Fruit fly (Drosophila melanogaster): ENCODE results near the gene Imp.
A peak's percentile ranks its signal among the peaks of the same experiment; 100 is the strongest.

Imp gene

DNA sequence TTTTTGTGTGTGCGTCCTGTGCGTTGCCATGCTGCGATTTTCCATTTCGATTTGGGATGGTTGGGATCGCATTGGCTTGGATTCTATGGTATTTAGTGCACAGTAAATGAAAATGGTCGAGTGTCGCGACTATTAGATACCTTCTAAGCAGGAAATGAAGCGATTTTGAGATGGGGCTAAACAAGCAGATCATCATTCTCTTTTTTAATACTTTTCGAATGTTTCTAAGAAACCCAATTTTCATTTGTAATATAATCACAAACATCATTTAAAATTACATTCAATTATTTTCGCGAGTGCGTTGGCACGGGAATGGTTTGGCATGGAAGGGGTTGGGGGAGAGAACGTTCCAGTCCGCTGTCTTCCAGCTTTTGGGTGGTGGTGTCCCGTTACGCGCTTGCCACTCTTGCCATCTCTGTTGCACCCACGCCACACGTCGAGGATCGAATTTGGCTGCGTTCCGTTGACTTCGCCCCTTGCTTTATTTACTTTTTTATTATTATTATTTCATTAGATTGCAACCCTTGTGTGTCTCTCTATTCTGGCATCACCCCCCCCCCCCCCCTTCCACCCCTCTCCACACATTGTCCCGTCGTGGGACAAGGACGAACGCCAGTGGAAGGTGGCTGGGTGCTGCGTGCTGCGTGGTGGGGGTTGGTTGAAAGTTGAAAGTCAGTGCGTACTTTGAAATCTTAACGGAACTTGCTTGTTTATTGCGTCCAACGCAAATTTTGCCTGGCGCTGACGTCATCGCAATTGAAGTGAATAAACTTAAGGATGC, 1.5 kb upstream of the Imp start (continued):
- no peak for TF ChIP-seq CG12659 (GFP tag; optimal IDR thresholded peaks at IDR 0.05)
- TF ChIP-seq shn (GFP tag; optimal IDR thresholded peaks at IDR 0.05), result no peak
- no peak for TF ChIP-seq CG18476 (GFP tag; optimal IDR thresholded peaks at IDR 0.05)
- peak; percentile 46 for TF ChIP-seq Xbp1 (GFP tag; optimal IDR thresholded peaks at IDR 0.05)
- no peak for TF ChIP-seq CG2202 (tag; optimal IDR thresholded peaks at IDR 0.05)
- no peak for TF ChIP-seq CG15011 (GFP tag; optimal IDR thresholded peaks at IDR 0.05)
- no peak for TF ChIP-seq CTCF (GFP tag; optimal IDR thresholded peaks at IDR 0.05)
- no peak for TF ChIP-seq Jarid2 (GFP tag; optimal IDR thresholded peaks at IDR 0.05)
- no peak for TF ChIP-seq CG3726 (GFP tag; IDR thresholded peaks at IDR 0.05)
- TF ChIP-seq CG9797 (GFP tag; optimal IDR thresholded peaks at IDR 0.05), result no peak
- TF ChIP-seq CG13624 (GFP tag; optimal IDR thresholded peaks at IDR 0.05), result peak; percentile 31
- no peak for TF ChIP-seq Bteb2 (GFP tag; optimal IDR thresholded peaks at IDR 0.05)
- no peak for TF ChIP-seq Doc3 (GFP tag; IDR thresholded peaks at IDR 0.05; ENCODE audit: partially characterized antibody)
- no peak for TF ChIP-seq crp (GFP tag; optimal IDR thresholded peaks at IDR 0.05)
- no peak for TF ChIP-seq CG18011 (GFP tag; optimal IDR thresholded peaks at IDR 0.05)
- no peak for TF ChIP-seq CG12942 (GFP tag; optimal IDR thresholded peaks at IDR 0.05)
- no peak for TF ChIP-seq GATAe (GFP tag; conservative IDR thresholded peaks at IDR 0.05)
- no peak for TF ChIP-seq CG2116 (GFP tag; optimal IDR thresholded peaks at IDR 0.05)
- TF ChIP-seq CG12769 (tag; optimal IDR thresholded peaks at IDR 0.05), result peak; percentile 3
- TF ChIP-seq CG1233 (GFP tag; optimal IDR thresholded peaks at IDR 0.05), result peak; percentile 5
- TF ChIP-seq CG18619 (GFP tag; optimal IDR thresholded peaks at IDR 0.05), result peak; percentile 39
- no peak for TF ChIP-seq sd (tag; optimal IDR thresholded peaks at IDR 0.05)
- TF ChIP-seq dysf (GFP tag; IDR thresholded peaks at IDR 0.05), result no peak
- TF ChIP-seq nerfin-2 (GFP tag; IDR thresholded peaks at IDR 0.05; ENCODE audit: partially characterized antibody), result no peak
- no peak for TF ChIP-seq tio (GFP tag; optimal IDR thresholded peaks at IDR 0.05)
- TF ChIP-seq Oli (tag; optimal IDR thresholded peaks at IDR 0.05), result peak; percentile 56
- peak; percentile 33 for TF ChIP-seq ems (GFP tag; optimal IDR thresholded peaks at IDR 0.05)
- no peak for TF ChIP-seq gcm2 (GFP tag; optimal IDR thresholded peaks at IDR 0.05)
- no peak for TF ChIP-seq gfzf (GFP tag; optimal IDR thresholded peaks at IDR 0.05)
- TF ChIP-seq CG1792 (GFP tag; optimal IDR thresholded peaks at IDR 0.05), result no peak
- peak; percentile 25 for TF ChIP-seq CG16863 (GFP tag; optimal IDR thresholded peaks at IDR 0.05)
- no peak for TF ChIP-seq CG4707 (GFP tag; optimal IDR thresholded peaks at IDR 0.05)
- TF ChIP-seq CG9215 (GFP tag; IDR thresholded peaks at IDR 0.05), result no peak
- TF ChIP-seq cad (GFP tag; optimal IDR thresholded peaks at IDR 0.05), result no peak
- no peak for TF ChIP-seq CG10565 (GFP tag; optimal IDR thresholded peaks at IDR 0.05)
- no peak for TF ChIP-seq btn (GFP tag; optimal IDR thresholded peaks at IDR 0.05)
- TF ChIP-seq CG33557 (GFP tag; optimal IDR thresholded peaks at IDR 0.05), result peak; percentile 18
- TF ChIP-seq CG11695 (GFP tag; IDR thresholded peaks at IDR 0.05), result no peak
- no peak for TF ChIP-seq al (GFP tag; IDR thresholded peaks at IDR 0.05)
- TF ChIP-seq CG12391 (tag; optimal IDR thresholded peaks at IDR 0.05), result peak; percentile 56
- TF ChIP-seq Poxn (GFP tag; IDR thresholded peaks at IDR 0.05), result no peak
- TF ChIP-seq inv (GFP tag; IDR thresholded peaks at IDR 0.05; ENCODE audit: partially characterized antibody), result no peak
- peak; percentile 60 for TF ChIP-seq phol (tag; optimal IDR thresholded peaks at IDR 0.05)
- peak; percentile 47 for TF ChIP-seq CG10209 (GFP tag; optimal IDR thresholded peaks at IDR 0.05)
- TF ChIP-seq TFAM (GFP tag; optimal IDR thresholded peaks at IDR 0.05), result no peak
- peak; percentile 27 for TF ChIP-seq Atf-2 (GFP tag; optimal IDR thresholded peaks at IDR 0.05)
- TF ChIP-seq CG1603 (tag; optimal IDR thresholded peaks at IDR 0.05), result peak; percentile 68
- TF ChIP-seq eyg (GFP tag; optimal IDR thresholded peaks at IDR 0.05), result no peak
- TF ChIP-seq HLH54F (GFP tag; optimal IDR thresholded peaks at IDR 0.05), result no peak
- TF ChIP-seq zf30C (GFP tag; optimal IDR thresholded peaks at IDR 0.05), result no peak
